Fruit fly (Drosophila melanogaster): ENCODE results near the gene Naprt.

Gene Naprt

dm6 chr2L:4197913-4198319, at the start of gene Naprt:
TSS of gene Naprt (minus strand) at chr2L:4198071.
- TF ChIP-seq insv (optimal IDR thresholded peaks at IDR 0.05) (no peak), psq (optimal IDR thresholded peaks at IDR 0.05) (no peak), ttk (optimal IDR thresholded peaks at IDR 0.05) (no peak), h (optimal IDR thresholded peaks at IDR 0.05) (no peak), Myc (optimal IDR thresholded peaks at IDR 0.05) (no peak), Sin3A (optimal IDR thresholded peaks at IDR 0.05) (no peak)

dm6 chr2L:4246376-4246775, 48.5 kb upstream of the Naprt start:
- TF ChIP-seq h (optimal IDR thresholded peaks at IDR 0.05): no peak
- no peak for TF ChIP-seq psq (optimal IDR thresholded peaks at IDR 0.05)
- no peak for TF ChIP-seq Sin3A (optimal IDR thresholded peaks at IDR 0.05)
- no peak for TF ChIP-seq Myc (optimal IDR thresholded peaks at IDR 0.05)
- TF ChIP-seq insv (optimal IDR thresholded peaks at IDR 0.05): no peak
- no peak for TF ChIP-seq ttk (optimal IDR thresholded peaks at IDR 0.05)

dm6 chr2L:4241513-4241912, 43.6 kb upstream of the Naprt start:
- TF ChIP-seq Sin3A (optimal IDR thresholded peaks at IDR 0.05) (no peak), Myc (optimal IDR thresholded peaks at IDR 0.05) (no peak), psq (optimal IDR thresholded peaks at IDR 0.05) (no peak), h (optimal IDR thresholded peaks at IDR 0.05) (no peak), ttk (optimal IDR thresholded peaks at IDR 0.05) (no peak), insv (optimal IDR thresholded peaks at IDR 0.05) (no peak)

- TF ChIP-seq ttk (optimal IDR thresholded peaks at IDR 0.05) (no peak), Myc (optimal IDR thresholded peaks at IDR 0.05) (no peak), Sin3A (optimal IDR thresholded peaks at IDR 0.05) (no peak), insv (optimal IDR thresholded peaks at IDR 0.05) (no peak), h (optimal IDR thresholded peaks at IDR 0.05) (no peak), psq (optimal IDR thresholded peaks at IDR 0.05) (no peak)
Measured at dm6 chr2L:4230562-4230961, 32.7 kb upstream of the Naprt start.

- TF ChIP-seq insv (optimal IDR thresholded peaks at IDR 0.05): no peak
- TF ChIP-seq ttk (optimal IDR thresholded peaks at IDR 0.05): no peak
- TF ChIP-seq psq (optimal IDR thresholded peaks at IDR 0.05): no peak
- TF ChIP-seq h (optimal IDR thresholded peaks at IDR 0.05): no peak
- no peak for TF ChIP-seq Sin3A (optimal IDR thresholded peaks at IDR 0.05)
- no peak for TF ChIP-seq Myc (optimal IDR thresholded peaks at IDR 0.05)
Measured at dm6 chr2L:4227546-4227945, 29.7 kb upstream of the Naprt start, which contains the start of gene RpL40. TSS of gene RpL40 (plus strand) at chr2L:4227699.

- TF ChIP-seq ttk (optimal IDR thresholded peaks at IDR 0.05) (no peak), h (optimal IDR thresholded peaks at IDR 0.05) (no peak), Sin3A (optimal IDR thresholded peaks at IDR 0.05) (no peak)
Measured at dm6 chr2L:4226792-4227191, 28.9 kb upstream of the Naprt start, which contains the start of gene CG3702. TSS of gene CG3702 (minus strand) at chr2L:4227097.

- no peak for TF ChIP-seq psq (optimal IDR thresholded peaks at IDR 0.05)
- no peak for TF ChIP-seq h (optimal IDR thresholded peaks at IDR 0.05)
- no peak for TF ChIP-seq insv (optimal IDR thresholded peaks at IDR 0.05)
- no peak for TF ChIP-seq Sin3A (optimal IDR thresholded peaks at IDR 0.05)
- no peak for TF ChIP-seq Myc (optimal IDR thresholded peaks at IDR 0.05)
- TF ChIP-seq ttk (optimal IDR thresholded peaks at IDR 0.05): no peak
Measured at dm6 chr2L:4224158-4224799, 26.4 kb upstream of the Naprt start.

dm6 chr2L:4222921-4223279, 25.0 kb upstream of the Naprt start:
- no peak for TF ChIP-seq Sin3A (optimal IDR thresholded peaks at IDR 0.05)
- no peak for TF ChIP-seq h (optimal IDR thresholded peaks at IDR 0.05)
- no peak for TF ChIP-seq ttk (optimal IDR thresholded peaks at IDR 0.05)
- TF ChIP-seq psq (optimal IDR thresholded peaks at IDR 0.05): no peak
- TF ChIP-seq insv (optimal IDR thresholded peaks at IDR 0.05): no peak
- TF ChIP-seq Myc (optimal IDR thresholded peaks at IDR 0.05): no peak

dm6 chr2L:4222002-4222920, 24.4 kb upstream of the Naprt start:
- TF ChIP-seq Myc (optimal IDR thresholded peaks at IDR 0.05): no peak
- no peak for TF ChIP-seq Sin3A (optimal IDR thresholded peaks at IDR 0.05)
- TF ChIP-seq ttk (optimal IDR thresholded peaks at IDR 0.05): no peak
- no peak for TF ChIP-seq h (optimal IDR thresholded peaks at IDR 0.05)
- TF ChIP-seq insv (optimal IDR thresholded peaks at IDR 0.05): no peak
- no peak for TF ChIP-seq psq (optimal IDR thresholded peaks at IDR 0.05)

dm6 chr2L:4221354-4222001, 23.6 kb upstream of the Naprt start, which contains the start of gene ft:
TSS of gene ft (minus strand) at chr2L:4221796.
- TF ChIP-seq ttk (optimal IDR thresholded peaks at IDR 0.05): no peak
- no peak for TF ChIP-seq h (optimal IDR thresholded peaks at IDR 0.05)
- no peak for TF ChIP-seq Myc (optimal IDR thresholded peaks at IDR 0.05)
- TF ChIP-seq Sin3A (optimal IDR thresholded peaks at IDR 0.05): no peak
- TF ChIP-seq insv (optimal IDR thresholded peaks at IDR 0.05): no peak
- TF ChIP-seq psq (optimal IDR thresholded peaks at IDR 0.05): no peak

- TF ChIP-seq psq (optimal IDR thresholded peaks at IDR 0.05) (no peak), h (optimal IDR thresholded peaks at IDR 0.05) (no peak), insv (optimal IDR thresholded peaks at IDR 0.05) (no peak), Myc (optimal IDR thresholded peaks at IDR 0.05) (no peak), ttk (optimal IDR thresholded peaks at IDR 0.05) (no peak)
Measured at dm6 chr2L:4218820-4219219, 20.9 kb upstream of the Naprt start.

- TF ChIP-seq insv (optimal IDR thresholded peaks at IDR 0.05) (no peak), Sin3A (optimal IDR thresholded peaks at IDR 0.05) (no peak), h (optimal IDR thresholded peaks at IDR 0.05) (no peak), Myc (optimal IDR thresholded peaks at IDR 0.05) (no peak), psq (optimal IDR thresholded peaks at IDR 0.05) (no peak), ttk (optimal IDR thresholded peaks at IDR 0.05) (no peak)
Measured at dm6 chr2L:4211335-4211753, 13.5 kb upstream of the Naprt start.

Data from Kc167 (cell line).